Worm (Caenorhabditis elegans) whole organism, L4 larva: Measurements from ENCODE around the gene trpp-4.

Experiments
- aha-1 ChIP-seq: fragments of 150-350 bp; peaks from one replicate; lab custom pipeline; 2014; ENCODE audit warnings: missing biosample characterization, missing genetic modification characterization
- daf-12 ChIP-seq: fragments of 150-350 bp; optimal IDR thresholded peaks from 2 replicates; lab custom pipeline; 2014; ENCODE audit warnings: missing biosample characterization, missing genetic modification reagents, missing genetic modification characterization
- dmd-6 ChIP-seq: fragments of 200-800 bp; sonication (Bioruptor generic); IDR thresholded peaks from 2 replicates; pipeline ENCODE4 v1.3.6; 2022; ENCODE audit warnings: missing genetic modification reagents, missing genetic modification characterization, missing compliant biosample characterization
- dpl-1 ChIP-seq: fragments of 150-350 bp; optimal IDR thresholded peaks from 2 replicates; lab custom pipeline; 2014; ENCODE audit warnings: missing biosample characterization, missing genetic modification reagents, missing genetic modification characterization
- dve-1 ChIP-seq: sonication (generic microtip); optimal IDR thresholded peaks from 2 replicates; lab custom pipeline; 2017; ENCODE audit warnings: antibody characterized with exemption, mild to moderate bottlenecking, missing genetic modification characterization, missing compliant biosample characterization; ENCODE audit not compliant: insufficient read depth
- fkh-10 ChIP-seq: fragments of 150-350 bp; optimal IDR thresholded peaks from 2 replicates; lab custom pipeline; 2014; ENCODE audit warnings: missing biosample characterization, missing genetic modification reagents, missing genetic modification characterization
- lsy-2 ChIP-seq, 2 experiments: fragments of 150-350 bp in 1 of 2; sonication (generic microtip) in 1 of 2; optimal IDR thresholded peaks; 2 replicates each; lab custom pipeline; 2014 to 2017; ENCODE audit warnings: missing biosample characterization in 2 of 2, missing genetic modification characterization in 2 of 2
- pqm-1 ChIP-seq: sonication (generic microtip); optimal IDR thresholded peaks from 2 replicates; lab custom pipeline; 2017; ENCODE audit warnings: missing biosample characterization, missing genetic modification characterization
- zag-1 ChIP-seq: fragments of 150-350 bp; optimal IDR thresholded peaks from 2 replicates; lab custom pipeline; 2014; ENCODE audit warnings: missing biosample characterization, missing genetic modification characterization
- zfp-2 ChIP-seq: sonication (generic microtip); optimal IDR thresholded peaks from 2 replicates; lab custom pipeline; 2016; ENCODE audit warnings: mild to moderate bottlenecking, missing genetic modification characterization, missing compliant biosample characterization

DNA sequence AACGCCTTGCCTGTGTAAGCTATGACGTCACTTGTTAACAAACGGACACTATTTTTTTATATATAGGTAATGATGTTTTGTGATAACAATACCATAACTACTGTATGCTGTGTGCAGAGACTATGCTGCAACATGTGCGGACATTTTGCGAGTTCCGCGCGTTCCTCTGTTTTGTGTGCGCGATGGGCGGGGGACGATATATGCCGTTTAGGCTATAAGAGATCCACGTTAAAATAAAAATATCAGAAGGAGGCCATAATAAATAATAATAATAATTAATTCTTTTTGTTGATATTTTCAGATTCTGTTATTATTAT, 39.8 kb downstream of the trpp-4 start:
- TF ChIP-seq zfp-2 (tag; lab: Kevin White, UChicago) (no peak), pqm-1 (tag; lab: Kevin White, UChicago) (no peak), aha-1 (tag; lab: Kevin White, UChicago) (no peak), zag-1 (tag; lab: Kevin White, UChicago) (no peak), dpl-1 (GFP tag; lab: Kevin White, UChicago) (no peak), lsy-2 (tag; optimal IDR thresholded peaks at IDR 0.05; lab: Kevin White, UChicago) (no peak), dmd-6 (GFP tag; lab: Robert Waterston, UW) (no peak), daf-12 (no peak), fkh-10 (no peak), dve-1 (tag; lab: Kevin White, UChicago) (no peak)
